Worm (Caenorhabditis elegans) whole organism, L1 larva: Measurements from ENCODE around the gene sru-1.

Experiments
- aha-1 ChIP-seq: fragments of 150-350 bp; optimal IDR thresholded peaks from 2 replicates; lab custom pipeline; 2014; ENCODE audit warnings: missing biosample characterization, missing genetic modification characterization
- ama-1 ChIP-seq: fragments of 150-350 bp; optimal IDR thresholded peaks from 2 replicates; lab custom pipeline; 2014
- ceh-90 ChIP-seq: sonication (generic microtip); optimal IDR thresholded peaks from 2 replicates; lab custom pipeline; 2016; ENCODE audit warnings: missing genetic modification characterization, missing compliant biosample characterization
- lsy-2 ChIP-seq, 2 experiments: fragments of 150-350 bp; optimal IDR thresholded peaks; 2 replicates each; lab custom pipeline; 2014; ENCODE audit warnings: missing biosample characterization in 2 of 2, missing genetic modification characterization in 2 of 2
- mdl-1 ChIP-seq, 2 experiments: fragments of 150-350 bp; optimal IDR thresholded peaks; 2 replicates each; lab custom pipeline; 2014 to 2017; ENCODE audit warnings: missing biosample characterization in 2 of 2, missing genetic modification characterization in 2 of 2, inconsistent platforms in 1 of 2
- nhr-12 ChIP-seq: sonication (generic microtip); optimal IDR thresholded peaks from 2 replicates; lab custom pipeline; 2017; ENCODE audit warnings: missing biosample characterization, missing genetic modification characterization
- swsn-7 ChIP-seq: sonication (generic microtip); optimal IDR thresholded peaks from 2 replicates; lab custom pipeline; 2016; ENCODE audit warnings: missing genetic modification characterization, missing compliant biosample characterization
- unc-62 ChIP-seq: fragments of 150-350 bp; optimal IDR thresholded peaks from 2 replicates; lab custom pipeline; 2014; ENCODE audit warnings: missing biosample characterization, missing genetic modification reagents, missing genetic modification characterization
- ztf-11 ChIP-seq, 2 experiments: sonication (generic microtip); optimal IDR thresholded peaks; 2 replicates each; lab custom pipeline; 2016 to 2017; ENCODE audit warnings: missing genetic modification characterization in 2 of 2, missing biosample characterization in 1 of 2, missing compliant biosample characterization in 1 of 2

DNA sequence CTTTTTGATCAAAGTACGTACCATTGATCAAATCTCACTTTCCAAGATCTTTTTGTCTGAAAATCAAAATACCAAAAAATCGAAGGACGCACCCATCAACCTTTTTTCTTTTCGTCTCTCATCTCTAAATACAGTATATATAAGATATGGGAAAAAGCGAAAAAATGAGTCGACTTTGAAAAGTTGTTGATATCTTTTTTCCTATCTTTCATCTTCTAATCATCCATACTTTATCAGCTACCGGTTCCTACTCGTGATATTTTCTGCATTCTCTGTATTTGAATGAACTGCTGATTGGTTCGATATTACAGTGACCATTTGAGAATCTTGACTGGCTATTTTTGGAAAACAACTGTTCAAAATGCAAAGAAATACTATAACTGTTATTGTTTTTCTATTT is 28.4 kb downstream of the sru-1 start, which contains the start of gene C33A12.19:
- TF ChIP-seq mdl-1 (tag; optimal IDR thresholded peaks at IDR 0.05; lab: Kevin White, UChicago) (no peak), swsn-7 (tag; lab: Kevin White, UChicago) (no peak), unc-62 (no peak), ceh-90 (tag; lab: Kevin White, UChicago) (no peak), nhr-12 (tag; lab: Kevin White, UChicago) (no peak), ztf-11 (tag; optimal IDR thresholded peaks at IDR 0.05; lab: Kevin White, UChicago) (no peak), aha-1 (no peak), ama-1 (lab: Kevin White, UChicago) (no peak), lsy-2 (tag; optimal IDR thresholded peaks at IDR 0.05; lab: Kevin White, UChicago) (peak; percentile 20 to 70)
